Worm (Caenorhabditis elegans): ENCODE measurements around the gene Y79H2A.2.

- TF ChIP-seq ztf-11 (tag; optimal IDR thresholded peaks at IDR 0.05) (no peak), unc-39 (tag; optimal IDR thresholded peaks at IDR 0.05) (no peak), lin-11 (tag; optimal IDR thresholded peaks at IDR 0.05) (no peak), R02D3.7 (tag; optimal IDR thresholded peaks at IDR 0.05) (no peak), unc-62 (GFP tag; optimal IDR thresholded peaks at IDR 0.05) (no peak), nhr-12 (tag; optimal IDR thresholded peaks at IDR 0.05) (no peak)
Measured at ce11 chrIII:12063934-12064333, 33.4 kb upstream of the Y79H2A.2 start.
